Fruit fly (Drosophila melanogaster): ENCODE measurements around the gene CG7560.

The CG7560 gene

DNA sequence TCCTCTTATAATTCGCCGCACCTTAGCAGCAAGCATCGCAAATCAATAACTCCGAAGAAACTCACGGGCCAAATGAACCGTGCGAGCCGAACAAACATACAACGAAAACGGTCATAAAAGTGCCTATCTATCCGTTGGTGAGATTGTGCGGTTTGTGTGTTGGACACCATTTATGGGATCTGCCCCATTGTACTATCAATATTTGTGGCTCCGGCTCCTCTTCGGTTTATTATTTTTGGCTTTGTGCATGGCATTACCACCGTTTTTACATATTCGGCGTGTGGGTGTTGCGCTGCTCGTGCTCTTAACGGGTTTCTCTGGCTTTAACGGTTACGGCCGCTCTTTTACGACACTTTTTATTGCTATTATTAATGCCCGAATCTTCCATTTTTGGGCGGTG is 5.6 kb upstream of the CG7560 start (continued):
- TF ChIP-seq dmrt99B (tag; optimal IDR thresholded peaks at IDR 0.05) (peak; percentile 14), sr (GFP tag; IDR thresholded peaks at IDR 0.05) (peak; percentile 65; the same call in 2 of the 3 replicates), dan (GFP tag; IDR thresholded peaks at IDR 0.05) (no peak), H2.0 (GFP tag; IDR thresholded peaks at IDR 0.05) (no peak), jumu (GFP tag; optimal IDR thresholded peaks at IDR 0.05) (no peak), CG14860 (GFP tag; IDR thresholded peaks at IDR 0.05; ENCODE audit: partially characterized antibody) (no peak), CG17361 (GFP tag; IDR thresholded peaks at IDR 0.05) (no peak), CG31441 (GFP tag; IDR thresholded peaks at IDR 0.05) (peak; percentile 30; the same call in 1 of the 2 replicates), CG15696 (tag; optimal IDR thresholded peaks at IDR 0.05) (no peak), pita (GFP tag; optimal IDR thresholded peaks at IDR 0.05) (no peak), cwo (GFP tag; optimal IDR thresholded peaks at IDR 0.05) (peak; percentile 39), CTCF (GFP tag; optimal IDR thresholded peaks at IDR 0.05) (no peak), chinmo (GFP tag; IDR thresholded peaks at IDR 0.05; ENCODE audit: partially characterized antibody) (peak; percentile 86; the same call in 3 of the 4 replicates), CG11696 (GFP tag; IDR thresholded peaks at IDR 0.05) (no peak), CG5245 (GFP tag; optimal IDR thresholded peaks at IDR 0.05) (no peak), CG30020 (tag; optimal IDR thresholded peaks at IDR 0.05) (no peak), CoRest (tag; optimal IDR thresholded peaks at IDR 0.05) (no peak), CG33213 (GFP tag; optimal IDR thresholded peaks at IDR 0.05) (no peak), CG11093 (GFP tag; IDR thresholded peaks at IDR 0.05) (no peak), slp2 (GFP tag; optimal IDR thresholded peaks at IDR 0.05) (no peak), Sry-δ (GFP tag; optimal IDR thresholded peaks at IDR 0.05) (no peak), zfh1 (GFP tag; IDR thresholded peaks at IDR 0.05) (peak; percentile 15; the same call in 2 of the 3 replicates), jigr1 (GFP tag; IDR thresholded peaks at IDR 0.05) (no peak), CG6765 (GFP tag; optimal IDR thresholded peaks at IDR 0.05) (no peak), CG7928 (GFP tag; optimal IDR thresholded peaks at IDR 0.05) (no peak), prd (optimal IDR thresholded peaks at IDR 0.05) (no peak), prd (GFP tag; IDR thresholded peaks at IDR 0.05) (no peak), cas (GFP tag; IDR thresholded peaks at IDR 0.05) (no peak), sqz (GFP tag; optimal IDR thresholded peaks at IDR 0.05) (no peak), CG13624 (GFP tag; optimal IDR thresholded peaks at IDR 0.05) (no peak), corto (GFP tag; optimal IDR thresholded peaks at IDR 0.05) (no peak), CG15514 (GFP tag; optimal IDR thresholded peaks at IDR 0.05) (no peak), Hr51 (GFP tag; optimal IDR thresholded peaks at IDR 0.05) (no peak), CG12236 (GFP tag; optimal IDR thresholded peaks at IDR 0.05) (no peak), Jarid2 (GFP tag; optimal IDR thresholded peaks at IDR 0.05) (no peak), tna (GFP tag; IDR thresholded peaks at IDR 0.05; ENCODE audit: partially characterized antibody) (no peak), CG12391 (tag; optimal IDR thresholded peaks at IDR 0.05) (no peak), yki (optimal IDR thresholded peaks at IDR 0.05) (no peak), fd96Cb (tag; optimal IDR thresholded peaks at IDR 0.05) (no peak), dati (GFP tag; IDR thresholded peaks at IDR 0.05) (no peak), gfzf (GFP tag; optimal IDR thresholded peaks at IDR 0.05) (no peak), twi (tag; optimal IDR thresholded peaks at IDR 0.05) (no peak), Bgb (GFP tag; IDR thresholded peaks at IDR 0.05; ENCODE audit: partially characterized antibody) (peak; percentile 14; the same call in 1 of the 2 replicates), CG17568 (GFP tag; optimal IDR thresholded peaks at IDR 0.05) (peak; percentile 19), stwl (tag; optimal IDR thresholded peaks at IDR 0.05) (no peak), pho (GFP tag; optimal IDR thresholded peaks at IDR 0.05) (no peak), tap (tag; optimal IDR thresholded peaks at IDR 0.05) (no peak), repo (GFP tag; optimal IDR thresholded peaks at IDR 0.05) (no peak), zen (tag; optimal IDR thresholded peaks at IDR 0.05) (peak; percentile 38), sug (tag; optimal IDR thresholded peaks at IDR 0.05) (peak; percentile 46), Deaf1 (tag; optimal IDR thresholded peaks at IDR 0.05) (peak; percentile 33), Sin3A (optimal IDR thresholded peaks at IDR 0.05) (no peak), so (GFP tag; IDR thresholded peaks at IDR 0.05) (no peak; the same call in 2 of the 3 replicates)
